Worm (Caenorhabditis elegans) whole organism, young adult: Measurements from ENCODE around the gene hog-1.
A peak's percentile ranks its signal among the peaks of the same experiment; 100 is the strongest.

Experiments
- B0261.1 ChIP-seq: sonication (generic microtip); optimal IDR thresholded peaks from 2 replicates; lab custom pipeline; 2016; ENCODE audit warnings: mild to moderate bottlenecking, missing genetic modification characterization, moderate library complexity, missing compliant biosample characterization
- F23B12.7 ChIP-seq: sonication (generic microtip); optimal IDR thresholded peaks from 2 replicates; lab custom pipeline; 2017; ENCODE audit warnings: missing genetic modification characterization, mild to moderate bottlenecking, missing compliant biosample characterization, antibody characterized with exemption, moderate library complexity; ENCODE audit not compliant: insufficient read depth
- F49E8.2 ChIP-seq: sonication (generic microtip); optimal IDR thresholded peaks from 3 replicates; lab custom pipeline; 2017; ENCODE audit warnings: missing genetic modification characterization, mild to moderate bottlenecking, missing compliant biosample characterization, antibody characterized with exemption, moderate library complexity; ENCODE audit not compliant: insufficient read depth
- F55B11.4 ChIP-seq: sonication (generic microtip); optimal IDR thresholded peaks from 2 replicates; lab custom pipeline; 2016; ENCODE audit warnings: missing compliant biosample characterization, missing genetic modification characterization, borderline replicate concordance; ENCODE audit not compliant: insufficient read depth
- Y53F4B.3 ChIP-seq: fragments of 200-800 bp; sonication (Bioruptor generic); IDR thresholded peaks from 2 replicates; pipeline ENCODE4 v1.3.6; 2022; ENCODE audit warnings: missing genetic modification reagents, missing genetic modification characterization, missing compliant biosample characterization
- ama-1 ChIP-seq, 3 experiments: fragments of 150-350 bp in 1 of 3; sonication (generic microtip) in 2 of 3; optimal IDR thresholded peaks; 2 replicates each; lab custom pipeline; 2014 to 2018; ENCODE audit warnings: missing biosample characterization in 2 of 3, missing genetic modification characterization in 2 of 3, missing genetic modification reagents in 2 of 3
- ceh-100 ChIP-seq: fragments of 200-800 bp; sonication (Bioruptor generic); IDR thresholded peaks from 2 replicates; pipeline ENCODE4 v1.3.6; 2022; ENCODE audit warnings: missing genetic modification reagents, missing genetic modification characterization, missing compliant biosample characterization
- ceh-40 ChIP-seq: fragments of 200-800 bp; sonication (Bioruptor generic); IDR thresholded peaks from 2 replicates; pipeline ENCODE4 v1.3.6; 2022; ENCODE audit warnings: missing genetic modification characterization, missing compliant biosample characterization
- ceh-79 ChIP-seq: sonication (generic microtip); optimal IDR thresholded peaks from 2 replicates; lab custom pipeline; 2017; ENCODE audit warnings: mild to moderate bottlenecking, missing genetic modification characterization, missing compliant biosample characterization
- ceh-91 ChIP-seq: fragments of 200-800 bp; sonication (Bioruptor generic); IDR thresholded peaks from 2 replicates; pipeline ENCODE4 v1.3.6; 2022; ENCODE audit warnings: missing genetic modification reagents, missing genetic modification characterization, missing compliant biosample characterization
- dox-1 ChIP-seq: fragments of 200-800 bp; sonication (Bioruptor generic); IDR thresholded peaks from 2 replicates; pipeline ENCODE4 v1.3.6; 2022; ENCODE audit warnings: missing genetic modification reagents, missing genetic modification characterization, missing compliant biosample characterization
- efl-1 ChIP-seq: fragments of 150-350 bp; optimal IDR thresholded peaks from 2 replicates; lab custom pipeline; 2014; ENCODE audit warnings: missing biosample characterization, missing genetic modification reagents, missing genetic modification characterization
- egl-44 ChIP-seq: fragments of 200-800 bp; sonication (Bioruptor generic); IDR thresholded peaks from 2 replicates; pipeline ENCODE4 v1.3.6; 2022; ENCODE audit warnings: missing genetic modification reagents, missing genetic modification characterization, missing compliant biosample characterization
- ekl-4 ChIP-seq: fragments of 200-800 bp; sonication (Bioruptor generic); IDR thresholded peaks from 2 replicates; pipeline ENCODE4 v1.3.6; 2022; ENCODE audit warnings: missing genetic modification reagents, missing genetic modification characterization, missing compliant biosample characterization
- fkh-3 ChIP-seq: sonication (generic microtip); optimal IDR thresholded peaks from 2 replicates; lab custom pipeline; 2016; ENCODE audit warnings: mild to moderate bottlenecking, missing genetic modification characterization, missing compliant biosample characterization
- hlh-12 ChIP-seq: sonication (generic microtip); optimal IDR thresholded peaks from 2 replicates; lab custom pipeline; 2016; ENCODE audit warnings: missing genetic modification characterization, missing compliant biosample characterization
- hrde-1 ChIP-seq: sonication (generic microtip); optimal IDR thresholded peaks from 2 replicates; lab custom pipeline; 2016; ENCODE audit warnings: missing genetic modification characterization, mild to moderate bottlenecking, missing compliant biosample characterization, moderate library complexity, missing genotype, missing genetic modification reagents, borderline replicate concordance
- madf-3 ChIP-seq: fragments of 200-800 bp; sonication (Bioruptor generic); IDR thresholded peaks from 2 replicates; pipeline ENCODE4 v1.3.6; 2022; ENCODE audit warnings: missing genetic modification reagents, missing genetic modification characterization, missing compliant biosample characterization
- mel-28 ChIP-seq: sonication (generic microtip); optimal IDR thresholded peaks from 2 replicates; lab custom pipeline; 2016; ENCODE audit warnings: borderline replicate concordance, mild to moderate bottlenecking, missing genetic modification characterization, missing compliant biosample characterization
- mxl-1 ChIP-seq: sonication (generic microtip); optimal IDR thresholded peaks from 2 replicates; lab custom pipeline; 2016; ENCODE audit warnings: missing genetic modification characterization, missing compliant biosample characterization
- pha-4 ChIP-seq: fragments of 150-350 bp; sonication (generic microtip); optimal IDR thresholded peaks from 2 replicates; lab custom pipeline; 2014; ENCODE audit warnings: missing biosample characterization, missing genetic modification reagents, missing genetic modification characterization
- rec-8 ChIP-seq, 2 experiments: sonication (generic microtip); optimal IDR thresholded peaks; 2 replicates each; lab custom pipeline; 2016; ENCODE audit warnings: mild to moderate bottlenecking in 2 of 2, missing genetic modification characterization in 2 of 2, missing genetic modification reagents in 2 of 2, missing genotype in 2 of 2, missing biosample characterization in 1 of 2, missing compliant biosample characterization in 1 of 2, moderate library complexity in 1 of 2
- snpc-1.1 ChIP-seq: sonication (generic microtip); optimal IDR thresholded peaks from 2 replicates; lab custom pipeline; 2017; ENCODE audit warnings: missing genetic modification characterization, mild to moderate bottlenecking, missing compliant biosample characterization, antibody characterized with exemption, moderate library complexity, missing genotype, missing genetic modification reagents; ENCODE audit not compliant: insufficient read depth
- tbp1 ChIP-seq: fragments of 200-800 bp; sonication (Bioruptor generic); optimal IDR thresholded peaks from 2 replicates; lab custom pipeline; 2018; ENCODE audit warnings: mild to moderate bottlenecking, missing genetic modification characterization, missing compliant biosample characterization
- tbx-9 ChIP-seq: sonication (generic microtip); optimal IDR thresholded peaks from 2 replicates; lab custom pipeline; 2016; ENCODE audit warnings: borderline replicate concordance, missing genetic modification characterization, inconsistent platforms, missing compliant biosample characterization
- tlf-1 ChIP-seq: fragments of 200-800 bp; sonication (Bioruptor generic); optimal IDR thresholded peaks from 2 replicates; lab custom pipeline; 2018; ENCODE audit warnings: mild to moderate bottlenecking, missing genetic modification characterization, missing compliant biosample characterization
- zfh-2 ChIP-seq: fragments of 200-800 bp; sonication (Bioruptor generic); conservative IDR thresholded peaks from 2 replicates; pipeline ENCODE4 v1.3.6; 2022; ENCODE audit warnings: missing genetic modification reagents, missing genetic modification characterization, missing compliant biosample characterization
- ztf-26 ChIP-seq: sonication (generic microtip); optimal IDR thresholded peaks from 2 replicates; lab custom pipeline; 2017; ENCODE audit warnings: missing genetic modification characterization, missing compliant biosample characterization
- ztf-28 ChIP-seq: fragments of 200-800 bp; sonication (Bioruptor generic); IDR thresholded peaks from 2 replicates; pipeline ENCODE4 v1.3.6; 2022; ENCODE audit warnings: missing genetic modification reagents, missing genetic modification characterization, missing compliant biosample characterization

The hog-1 gene

ce11 chrX:5854163-5854451 is at the start of gene hog-1:
Gene hog-1, minus strand, starts transcription at chrX:5854263.
- TF ChIP-seq F55B11.4 (tag; lab: Kevin White, UChicago) (no peak), tlf-1 (GFP tag; lab: Kevin White, UChicago) (no peak), ztf-26 (no peak)
- TF ChIP-seq, all 124 proteins: peak for 0

DNA sequence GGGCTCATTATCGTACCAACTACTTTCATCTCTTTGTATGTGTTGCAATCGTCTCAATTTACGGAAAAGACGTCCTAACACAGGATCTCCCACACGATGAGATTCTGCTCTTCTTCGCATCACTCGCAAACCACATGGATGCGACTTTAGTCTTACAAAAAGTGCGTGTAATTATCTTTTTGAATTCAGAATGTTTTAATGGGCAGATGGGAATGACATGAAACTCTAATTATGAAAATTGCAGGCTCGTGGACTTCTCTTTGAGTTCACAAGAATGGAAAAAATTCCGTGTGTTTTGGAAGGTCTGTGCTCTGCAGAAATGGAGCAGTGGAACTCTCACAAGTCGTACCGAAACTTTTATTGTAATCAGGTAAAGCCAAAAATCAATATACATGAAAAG is 47.4 kb upstream of the hog-1 start:
- TF ChIP-seq tbx-9 (tag; lab: Kevin White, UChicago) (no peak), snpc-1.1 (no peak), ceh-79 (tag; lab: Kevin White, UChicago) (no peak), B0261.1 (tag; lab: Kevin White, UChicago) (no peak), rec-8 (tag; optimal IDR thresholded peaks at IDR 0.05; lab: Kevin White, UChicago) (no peak), Y53F4B.3 (GFP tag; lab: Robert Waterston, UW) (no peak), F49E8.2 (no peak)
- TF ChIP-seq, all 124 proteins: peak for 0

ce11 chrX:5897038-5897437 is 43.0 kb upstream of the hog-1 start, which contains the start of gene tbc-16:
Gene tbc-16, plus strand, starts transcription at chrX:5897338.
- TF ChIP-seq ekl-4 (no peak), madf-3 (GFP tag; lab: Robert Waterston, UW) (no peak), ama-1 (optimal IDR thresholded peaks at IDR 0.05; lab: Kevin White, UChicago) (no peak), ama-1 (GFP tag; optimal IDR thresholded peaks at IDR 0.05; lab: Kevin White, UChicago) (no peak), F23B12.7 (no peak)

DNA sequence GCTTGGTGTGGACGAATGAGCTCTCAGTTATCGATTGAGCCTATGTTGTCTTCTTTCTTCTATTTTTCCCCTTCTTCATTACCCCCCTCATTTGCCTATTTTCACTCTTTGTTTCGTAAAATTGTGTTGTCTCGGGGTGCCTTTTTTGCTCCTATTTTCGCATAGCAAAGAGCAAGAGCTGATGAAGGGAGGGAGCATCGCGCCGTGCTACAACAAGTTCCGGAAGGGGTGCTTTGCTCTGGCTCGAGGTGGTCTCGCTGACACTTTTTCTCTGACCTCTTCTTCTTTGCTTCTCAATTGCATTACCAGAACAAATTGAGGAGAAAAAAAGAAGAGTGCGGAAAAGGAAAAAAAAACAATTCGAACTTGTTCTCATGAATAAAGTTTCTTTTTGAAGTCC is 41.9 kb upstream of the hog-1 start:
- peak; percentile 70 for TF ChIP-seq zfh-2
- TF ChIP-seq mel-28 (tag; lab: Kevin White, UChicago), result no peak

ce11 chrX:5890080-5890479 is 36.0 kb upstream of the hog-1 start, which contains the start of gene F49E10.2:
Gene F49E10.2, plus strand, starts transcription at chrX:5890380.
- no peak for TF ChIP-seq egl-44 (GFP tag; lab: Robert Waterston, UW)
- TF ChIP-seq zfh-2, result peak; percentile 71

ce11 chrX:5885565-5885964 is 31.5 kb upstream of the hog-1 start, which contains the start of gene flp-7:
Gene flp-7, plus strand, starts transcription at chrX:5885865.
- TF ChIP-seq ceh-91 (GFP tag; lab: Robert Waterston, UW) (no peak), fkh-3 (tag; lab: Kevin White, UChicago) (no peak), ztf-28 (no peak), mxl-1 (tag; lab: Kevin White, UChicago) (no peak), tbp1 (GFP tag; lab: Kevin White, UChicago) (no peak), F49E8.2 (no peak)

DNA sequence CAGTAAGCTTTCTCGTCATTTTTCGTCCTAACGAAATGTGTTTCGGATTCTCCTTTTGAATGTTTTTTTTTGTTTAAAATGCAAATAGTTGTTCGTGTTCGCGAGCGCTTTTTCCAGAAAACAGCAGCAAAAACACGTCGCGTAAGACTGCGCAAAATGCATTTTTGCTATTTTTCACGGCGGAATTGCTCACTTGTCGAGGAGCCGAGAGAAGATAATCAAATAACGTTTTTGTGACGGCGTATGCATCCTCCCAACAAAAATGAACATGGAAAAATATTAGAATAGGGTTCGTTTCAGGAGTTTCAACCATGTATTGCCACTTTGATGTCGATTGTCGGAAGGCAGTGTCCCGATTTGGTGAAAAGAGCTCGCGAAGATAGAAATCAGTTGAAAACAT is 23.0 kb upstream of the hog-1 start:
- TF ChIP-seq pha-4 (tag; lab: Kevin White, UChicago), result no peak
- no peak for TF ChIP-seq ceh-100 (GFP tag; lab: Robert Waterston, UW)
- TF ChIP-seq dox-1 (GFP tag; lab: Robert Waterston, UW), result no peak
- no peak for TF ChIP-seq hrde-1 (tag; lab: Kevin White, UChicago)
- no peak for TF ChIP-seq efl-1 (GFP tag; lab: Kevin White, UChicago)
- TF ChIP-seq hlh-12, result no peak
- TF ChIP-seq ceh-40 (GFP tag; lab: Robert Waterston, UW), result no peak
- TF ChIP-seq, all 124 proteins: peak for 0
